Fruit fly (Drosophila melanogaster): ENCODE measurements around the gene CG7376.

Gene CG7376

DNA sequence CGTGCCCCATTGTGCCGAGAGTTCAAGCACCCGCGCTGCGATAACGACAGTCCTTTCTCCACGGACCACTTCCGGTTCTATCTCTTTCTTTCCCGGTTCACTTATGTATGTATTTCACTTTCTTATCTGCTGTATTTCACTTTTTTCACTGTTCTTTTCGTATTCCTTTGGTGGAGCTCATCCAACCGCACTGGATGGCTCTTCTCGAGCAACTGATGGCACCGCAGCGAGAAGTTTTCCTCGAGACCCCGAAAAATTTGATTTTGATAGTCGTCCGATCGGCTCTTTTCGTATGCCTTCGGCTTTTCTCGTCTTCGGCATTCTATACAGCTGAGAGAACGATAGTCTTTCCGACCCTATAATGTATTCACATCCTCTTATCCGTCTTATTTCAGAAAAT, 43.8 kb downstream of the CG7376 start, which contains the start of gene LanA (continued):
- TF ChIP-seq CG10209 (GFP tag; optimal IDR thresholded peaks at IDR 0.05) (no peak), CG12104 (GFP tag; optimal IDR thresholded peaks at IDR 0.05) (no peak), dmrt11E (tag; optimal IDR thresholded peaks at IDR 0.05) (no peak), D19A (tag; optimal IDR thresholded peaks at IDR 0.05) (no peak), CG4404 (GFP tag; IDR thresholded peaks at IDR 0.05) (no peak), ato (GFP tag; IDR thresholded peaks at IDR 0.05; ENCODE audit: partially characterized antibody) (0 out of 2 replicates have a peak, but pooled peaks have one; percentile 45), insv (GFP tag; optimal IDR thresholded peaks at IDR 0.05) (peak in 1 of 2 experiments; percentile 3), dati (GFP tag; IDR thresholded peaks at IDR 0.05) (no peak), Stat92E (GFP tag; optimal IDR thresholded peaks at IDR 0.05) (no peak), CG18262 (tag; optimal IDR thresholded peaks at IDR 0.05) (no peak), CG10431 (GFP tag; optimal IDR thresholded peaks at IDR 0.05) (peak; percentile 41), onecut (GFP tag; IDR thresholded peaks at IDR 0.05) (no peak), psq (GFP tag; optimal IDR thresholded peaks at IDR 0.05) (no peak), gfzf (GFP tag; optimal IDR thresholded peaks at IDR 0.05) (no peak), CG34224 (GFP tag; IDR thresholded peaks at IDR 0.05; ENCODE audit: partially characterized antibody) (no peak), zfh2 (GFP tag; optimal IDR thresholded peaks at IDR 0.05) (no peak), HmgZ (tag; optimal IDR thresholded peaks at IDR 0.05) (no peak), br (optimal IDR thresholded peaks at IDR 0.05) (no peak), HLH4C (GFP tag; IDR thresholded peaks at IDR 0.05; ENCODE audit: partially characterized antibody) (no peak), vnd (GFP tag; IDR thresholded peaks at IDR 0.05; ENCODE audit: partially characterized antibody) (no peak), CG10979 (tag; optimal IDR thresholded peaks at IDR 0.05) (no peak), Dp (GFP tag; optimal IDR thresholded peaks at IDR 0.05) (no peak), al (GFP tag; IDR thresholded peaks at IDR 0.05) (no peak; the same call in 1 of the 2 replicates), HHEX (GFP tag; optimal IDR thresholded peaks at IDR 0.05) (no peak), Poxn (GFP tag; IDR thresholded peaks at IDR 0.05) (no peak), Hsf (GFP tag; optimal IDR thresholded peaks at IDR 0.05) (no peak), cwo (GFP tag; optimal IDR thresholded peaks at IDR 0.05) (no peak), ssp (GFP tag; IDR thresholded peaks at IDR 0.05) (no peak), CG17829 (tag; optimal IDR thresholded peaks at IDR 0.05) (no peak), ranshi (GFP tag; IDR thresholded peaks at IDR 0.05) (no peak), CG3065 (GFP tag; optimal IDR thresholded peaks at IDR 0.05) (no peak), croc (GFP tag; conservative IDR thresholded peaks at IDR 0.05) (no peak), CG2889 (GFP tag; IDR thresholded peaks at IDR 0.05) (no peak), Lpt (GFP tag; optimal IDR thresholded peaks at IDR 0.05) (no peak), Mad (GFP tag; optimal IDR thresholded peaks at IDR 0.05) (peak; percentile 6), CG17912 (GFP tag; optimal IDR thresholded peaks at IDR 0.05) (peak; percentile 16), CG3726 (GFP tag; IDR thresholded peaks at IDR 0.05) (no peak), CG9727 (GFP tag; optimal IDR thresholded peaks at IDR 0.05) (no peak), CG10565 (GFP tag; optimal IDR thresholded peaks at IDR 0.05) (no peak), sr (GFP tag; IDR thresholded peaks at IDR 0.05) (no peak; the same call in 2 of the 3 replicates), Ets97D (GFP tag; optimal IDR thresholded peaks at IDR 0.05) (no peak), CG12391 (tag; optimal IDR thresholded peaks at IDR 0.05) (no peak), Atf6 (GFP tag; IDR thresholded peaks at IDR 0.05) (peak; percentile 44; the same call in 1 of the 2 replicates), Rx (GFP tag; IDR thresholded peaks at IDR 0.05) (no peak), Dip3 (GFP tag; optimal IDR thresholded peaks at IDR 0.05) (no peak), Mes4 (GFP tag; optimal IDR thresholded peaks at IDR 0.05) (no peak), toy (GFP tag; IDR thresholded peaks at IDR 0.05) (no peak), lbe (GFP tag; optimal IDR thresholded peaks at IDR 0.05) (no peak), HLH3B (GFP tag; IDR thresholded peaks at IDR 0.05) (no peak; the same call in 1 of the 2 replicates), ash1 (GFP tag; optimal IDR thresholded peaks at IDR 0.05) (no peak), CG12219 (GFP tag; optimal IDR thresholded peaks at IDR 0.05) (no peak), ara (GFP tag; IDR thresholded peaks at IDR 0.05) (no peak)
